Fruit fly (Drosophila melanogaster) whole organism, embryonic: ENCODE measurements around the gene CG5644.

Experiments used
- Bdp1 ChIP-seq: fragments of 200-800 bp; sonication (Bioruptor generic); optimal IDR thresholded peaks from 3 replicates; lab custom pipeline; 2016; ENCODE audit warnings: missing biosample characterization, missing genetic modification characterization
- Bgb ChIP-seq: fragments of 200-800 bp; sonication (Bioruptor generic); IDR thresholded peaks from 2 replicates; pipeline ENCODE4 v1.3.6; 2022; ENCODE audit warnings: missing biosample characterization, missing genetic modification characterization; ENCODE audit not compliant: partially characterized antibody
- Blimp-1 ChIP-seq: fragments of 200-800 bp; sonication (Bioruptor generic); optimal IDR thresholded peaks from 3 replicates; lab custom pipeline; 2018; ENCODE audit warnings: missing biosample characterization, missing genetic modification characterization, mild to moderate bottlenecking, moderate library complexity, missing genetic modification reagents
- CG10274 ChIP-seq: fragments of 200-800 bp; sonication (Bioruptor generic); optimal IDR thresholded peaks from 3 replicates; lab custom pipeline; 2017; ENCODE audit warnings: missing biosample characterization, mild to moderate bottlenecking, missing genetic modification characterization
- CG10321 ChIP-seq: fragments of 200-800 bp; sonication (Bioruptor generic); IDR thresholded peaks from 2 replicates; pipeline ENCODE4 v1.3.6; 2022; ENCODE audit warnings: missing biosample characterization, missing genetic modification characterization
- CG12104 ChIP-seq: fragments of 200-800 bp; sonication (Bioruptor generic); optimal IDR thresholded peaks from 3 replicates; lab custom pipeline; 2016; ENCODE audit warnings: missing biosample characterization, missing genetic modification characterization
- CG12236 ChIP-seq: fragments of 200-800 bp; sonication (Bioruptor generic); optimal IDR thresholded peaks from 2 replicates; lab custom pipeline; 2016; ENCODE audit warnings: missing biosample characterization, missing genetic modification characterization
- CG12659 ChIP-seq: fragments of 200-800 bp; sonication (Bioruptor generic); optimal IDR thresholded peaks from 3 replicates; lab custom pipeline; 2017; ENCODE audit warnings: mild to moderate bottlenecking, missing biosample characterization, missing genetic modification reagents, missing genetic modification characterization
- CG12942 ChIP-seq: fragments of 200-800 bp; sonication (Bioruptor generic); optimal IDR thresholded peaks from 3 replicates; lab custom pipeline; 2016; ENCODE audit warnings: missing biosample characterization, missing genetic modification characterization
- CG13624 ChIP-seq: fragments of 200-800 bp; sonication (Bioruptor generic); optimal IDR thresholded peaks from 2 replicates; lab custom pipeline; 2016; ENCODE audit warnings: missing biosample characterization, missing genetic modification characterization
- CG13775 ChIP-seq: fragments of 200-800 bp; sonication (Bioruptor generic); optimal IDR thresholded peaks from 3 replicates; lab custom pipeline; 2017; ENCODE audit warnings: missing biosample characterization, mild to moderate bottlenecking, missing genetic modification characterization
- CG14710 ChIP-seq: fragments of 200-800 bp; sonication (Bioruptor generic); optimal IDR thresholded peaks from 3 replicates; lab custom pipeline; 2019; ENCODE audit warnings: missing biosample characterization, mild to moderate bottlenecking, missing genetic modification characterization, moderate library complexity
- CG15073 ChIP-seq: fragments of 200-800 bp; sonication (Bioruptor generic); optimal IDR thresholded peaks from 2 replicates; lab custom pipeline; 2016; ENCODE audit warnings: missing biosample characterization, missing genetic modification characterization
- CG17359 ChIP-seq: fragments of 200-800 bp; sonication (Bioruptor generic); optimal IDR thresholded peaks from 3 replicates; lab custom pipeline; 2018; ENCODE audit warnings: missing biosample characterization, mild to moderate bottlenecking, missing genetic modification characterization, moderate library complexity
- CG17361 ChIP-seq: fragments of 200-800 bp; sonication (Bioruptor generic); IDR thresholded peaks from 3 replicates; pipeline ENCODE4 v1.3.6; 2022; ENCODE audit warnings: missing biosample characterization, missing genetic modification characterization
- CG4360 ChIP-seq: fragments of 200-800 bp; sonication (Bioruptor generic); IDR thresholded peaks from 2 replicates; pipeline ENCODE4 v1.3.6; 2022; ENCODE audit warnings: missing biosample characterization, missing genetic modification characterization
- CG5953 ChIP-seq: fragments of 200-800 bp; sonication (Bioruptor generic); IDR thresholded peaks from 2 replicates; pipeline ENCODE4 v1.3.6; 2022; ENCODE audit warnings: missing biosample characterization, missing genetic modification characterization
- CG6254 ChIP-seq: fragments of 200-800 bp; sonication (Bioruptor generic); optimal IDR thresholded peaks from 3 replicates; lab custom pipeline; 2017; ENCODE audit warnings: mild to moderate bottlenecking, missing biosample characterization, missing genetic modification reagents, missing genetic modification characterization
- CG8359 ChIP-seq: fragments of 200-800 bp; sonication (Bioruptor generic); optimal IDR thresholded peaks from 2 replicates; lab custom pipeline; 2017; ENCODE audit warnings: missing biosample characterization, mild to moderate bottlenecking, missing genetic modification characterization, borderline replicate concordance
- D19B ChIP-seq: fragments of 200-800 bp; sonication (Bioruptor generic); optimal IDR thresholded peaks from 2 replicates; lab custom pipeline; 2017; ENCODE audit warnings: missing biosample characterization, mild to moderate bottlenecking, missing genetic modification characterization
- HLH3B ChIP-seq: fragments of 200-800 bp; sonication (Bioruptor generic); IDR thresholded peaks from 2 replicates; pipeline ENCODE4 v1.3.6; 2022; ENCODE audit warnings: missing biosample characterization, missing genetic modification characterization
- HLH54F ChIP-seq: fragments of 200-800 bp; sonication (Bioruptor generic); optimal IDR thresholded peaks from 3 replicates; lab custom pipeline; 2016; ENCODE audit warnings: missing biosample characterization, missing genetic modification characterization
- HmgD ChIP-seq: fragments of 200-800 bp; sonication (Bioruptor generic); optimal IDR thresholded peaks from 3 replicates; lab custom pipeline; 2016; ENCODE audit warnings: missing biosample characterization, missing genetic modification characterization
- Lhr ChIP-seq: fragments of 200-800 bp; sonication (Bioruptor generic); optimal IDR thresholded peaks from 3 replicates; lab custom pipeline; 2017; ENCODE audit warnings: mild to moderate bottlenecking, missing biosample characterization, missing genetic modification reagents, missing genetic modification characterization
- Mad ChIP-seq: fragments of 200-800 bp; sonication (Bioruptor generic); optimal IDR thresholded peaks from 2 replicates; lab custom pipeline; 2016; ENCODE audit warnings: missing biosample characterization, missing genetic modification characterization
- NK7.1 ChIP-seq: fragments of 200-800 bp; sonication (Bioruptor generic); optimal IDR thresholded peaks from 3 replicates; lab custom pipeline; 2016; ENCODE audit warnings: missing biosample characterization, missing genetic modification characterization
- Sox102F ChIP-seq: fragments of 200-800 bp; sonication (Bioruptor generic); optimal IDR thresholded peaks from 2 replicates; lab custom pipeline; 2018; ENCODE audit warnings: missing biosample characterization, mild to moderate bottlenecking, missing genetic modification characterization, moderate library complexity
- Ssrp ChIP-seq: fragments of 200-800 bp; sonication (Bioruptor generic); optimal IDR thresholded peaks from 2 replicates; lab custom pipeline; 2018; ENCODE audit warnings: missing biosample characterization, mild to moderate bottlenecking, missing genetic modification characterization, moderate library complexity
- YL-1 ChIP-seq: fragments of 200-800 bp; sonication (Bioruptor generic); optimal IDR thresholded peaks from 3 replicates; lab custom pipeline; 2017; ENCODE audit warnings: missing biosample characterization, mild to moderate bottlenecking, missing genetic modification characterization
- ase ChIP-seq: fragments of 200-800 bp; sonication (Bioruptor generic); IDR thresholded peaks from 3 replicates; pipeline ENCODE4 v1.3.6; 2022; ENCODE audit warnings: missing biosample characterization, missing genetic modification characterization
- bsh ChIP-seq, 2 experiments: fragments of 200-800 bp; sonication (Bioruptor generic); optimal IDR thresholded peaks; 2 replicates each; lab custom pipeline; 2017 to 2018; ENCODE audit warnings: mild to moderate bottlenecking in 2 of 2, missing biosample characterization in 2 of 2, missing genetic modification characterization in 2 of 2, moderate library complexity in 1 of 2
- crp ChIP-seq, 2 experiments: fragments of 200-800 bp; sonication (Bioruptor generic); optimal IDR thresholded peaks; 2 replicates in 1 of 2; 3 replicates in 1 of 2; lab custom pipeline; 2017; ENCODE audit warnings: missing biosample characterization in 2 of 2, missing genetic modification characterization in 2 of 2, mild to moderate bottlenecking in 1 of 2, moderate library complexity in 1 of 2
- da ChIP-seq: fragments of 200-800 bp; sonication (Bioruptor generic); optimal IDR thresholded peaks from 2 replicates; lab custom pipeline; 2016; ENCODE audit warnings: missing biosample characterization, missing genetic modification characterization
- dmrt11E ChIP-seq: fragments of 200-800 bp; sonication (Bioruptor generic); optimal IDR thresholded peaks from 3 replicates; lab custom pipeline; 2018; ENCODE audit warnings: missing biosample characterization, mild to moderate bottlenecking, missing genetic modification characterization, moderate library complexity
- fd64A ChIP-seq: fragments of 200-800 bp; sonication (Bioruptor generic); optimal IDR thresholded peaks from 3 replicates; lab custom pipeline; 2018; ENCODE audit warnings: missing biosample characterization, mild to moderate bottlenecking, missing genetic modification characterization
- grn ChIP-seq: fragments of 200-800 bp; sonication (Bioruptor generic); optimal IDR thresholded peaks from 3 replicates; lab custom pipeline; 2017; ENCODE audit warnings: missing biosample characterization, missing genetic modification characterization
- gt ChIP-seq: fragments of 200-800 bp; sonication (Bioruptor generic); IDR thresholded peaks from 2 replicates; pipeline ENCODE4 v1.3.6; 2022; ENCODE audit warnings: missing biosample characterization, missing genetic modification characterization
- hth ChIP-seq: fragments of >200 bp; optimal IDR thresholded peaks from 2 replicates; lab custom pipeline; 2017; ENCODE audit warnings: inconsistent platforms
- ind ChIP-seq: fragments of 200-800 bp; sonication (Bioruptor generic); optimal IDR thresholded peaks from 3 replicates; lab custom pipeline; 2016; ENCODE audit warnings: missing biosample characterization, missing genetic modification characterization
- jumu ChIP-seq: fragments of 200-800 bp; sonication (Bioruptor generic); optimal IDR thresholded peaks from 3 replicates; lab custom pipeline; 2016; ENCODE audit warnings: missing biosample characterization, missing genetic modification characterization
- kah ChIP-seq: fragments of 200-800 bp; sonication (Bioruptor generic); optimal IDR thresholded peaks from 2 replicates; lab custom pipeline; 2018; ENCODE audit warnings: missing biosample characterization, mild to moderate bottlenecking, missing genetic modification characterization
- lmd ChIP-seq: fragments of 200-800 bp; sonication (Bioruptor generic); IDR thresholded peaks from 2 replicates; pipeline ENCODE4 v1.3.6; 2022; ENCODE audit warnings: missing biosample characterization, missing genetic modification characterization
- odd ChIP-seq: fragments of 200-800 bp; sonication (Bioruptor generic); optimal IDR thresholded peaks from 2 replicates; lab custom pipeline; 2017; ENCODE audit warnings: missing biosample characterization, mild to moderate bottlenecking, missing genetic modification characterization
- pfk ChIP-seq: fragments of 200-800 bp; sonication (Bioruptor generic); optimal IDR thresholded peaks from 2 replicates; lab custom pipeline; 2018; ENCODE audit warnings: missing biosample characterization, mild to moderate bottlenecking, missing genetic modification characterization, moderate library complexity
- row ChIP-seq: fragments of 200-800 bp; sonication (Bioruptor generic); IDR thresholded peaks from 3 replicates; pipeline ENCODE4 v1.3.6; 2022; ENCODE audit warnings: missing biosample characterization, missing genetic modification characterization
- sisA ChIP-seq: fragments of 200-800 bp; sonication (Bioruptor generic); IDR thresholded peaks from 2 replicates; pipeline ENCODE4 v1.3.6; 2022; ENCODE audit warnings: missing biosample characterization, missing genetic modification characterization
- slbo ChIP-seq: fragments of 200-800 bp; sonication (Bioruptor generic); IDR thresholded peaks from 2 replicates; pipeline ENCODE4 v1.3.6; 2022; ENCODE audit warnings: missing biosample characterization, missing genetic modification characterization
- slp2 ChIP-seq: fragments of 200-800 bp; sonication (Bioruptor generic); optimal IDR thresholded peaks from 2 replicates; lab custom pipeline; 2016; ENCODE audit warnings: missing biosample characterization, missing genetic modification characterization
- sna ChIP-seq: fragments of 200-800 bp; sonication (Bioruptor generic); IDR thresholded peaks from 2 replicates; pipeline ENCODE4 v1.3.6; 2022; ENCODE audit warnings: missing biosample characterization, missing genetic modification characterization; ENCODE audit not compliant: partially characterized antibody
- tll ChIP-seq, 2 experiments: fragments of 200-800 bp in 1 of 2; fragments of >200 bp in 1 of 2; sonication (Bioruptor generic) in 1 of 2; optimal IDR thresholded peaks; 2 replicates each; lab custom pipeline; 2017 to 2019; ENCODE audit warnings: missing biosample characterization in 2 of 2, missing genetic modification characterization in 2 of 2, mild to moderate bottlenecking in 1 of 2, moderate library complexity in 1 of 2
- zfh2 ChIP-seq: fragments of 200-800 bp; sonication (Bioruptor generic); optimal IDR thresholded peaks from 2 replicates; lab custom pipeline; 2016; ENCODE audit warnings: missing biosample characterization, missing genetic modification characterization

Gene CG5644

DNA sequence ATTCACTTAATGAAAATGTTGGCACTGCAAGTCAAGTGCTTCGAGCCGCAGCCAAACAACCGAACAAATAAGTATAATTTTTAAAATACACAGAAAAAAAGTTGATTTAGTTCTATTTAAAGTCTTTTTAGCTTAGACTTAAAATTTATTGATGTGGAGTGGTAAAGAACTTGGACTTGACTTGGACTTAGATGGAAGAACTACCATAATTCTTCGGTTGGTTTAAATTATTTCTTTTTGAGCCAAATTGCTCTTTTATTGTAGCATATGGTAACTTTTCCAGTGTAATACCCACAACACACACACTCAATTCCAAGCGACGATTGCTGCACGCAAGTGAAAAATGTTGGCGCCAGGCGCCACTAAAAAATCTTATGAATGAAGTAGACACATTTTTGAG, 48.4 kb upstream of the CG5644 start (continued):
- TF ChIP-seq Ssrp (tag; lab: Kevin White, UChicago) (peak; percentile 63), HLH3B (GFP tag; lab: Robert Waterston, UW) (peak; percentile 59; the same call in 1 of the 2 replicates), CG12104 (GFP tag; lab: Kevin White, UChicago) (no peak), Bgb (GFP tag; lab: Robert Waterston, UW) (no peak), slp2 (GFP tag; lab: Kevin White, UChicago) (peak; percentile 19), CG8359 (GFP tag; lab: Kevin White, UChicago) (no peak), kah (no peak), CG13775 (GFP tag; lab: Kevin White, UChicago) (peak; percentile 35), jumu (no peak), CG10274 (GFP tag; lab: Kevin White, UChicago) (no peak), row (peak; percentile 58), sna (GFP tag; lab: Robert Waterston, UW) (no peak), CG17361 (GFP tag; lab: Robert Waterston, UW) (0 out of 3 replicates have a peak, but pooled peaks have one; percentile 25), D19B (GFP tag; lab: Kevin White, UChicago) (no peak), HmgD (GFP tag; lab: Kevin White, UChicago) (no peak), grn (GFP tag; lab: Kevin White, UChicago) (no peak), tll (GFP tag; optimal IDR thresholded peaks at IDR 0.05; lab: Kevin White, UChicago) (no peak), Blimp-1 (GFP tag; lab: Kevin White, UChicago) (peak; percentile 5), sisA (GFP tag; lab: Robert Waterston, UW) (peak; percentile 41; the same call in 1 of the 2 replicates), gt (GFP tag; lab: Robert Waterston, UW) (no peak), bsh (GFP tag; optimal IDR thresholded peaks at IDR 0.05; lab: Kevin White, UChicago) (peak in 1 of 2 experiments; percentile 79), hth (lab: Kevin White, UChicago) (no peak), crp (GFP tag; optimal IDR thresholded peaks at IDR 0.05; lab: Kevin White, UChicago) (no peak), CG17359 (tag; lab: Kevin White, UChicago) (peak; percentile 20), CG10321 (GFP tag; lab: Robert Waterston, UW) (no peak), CG14710 (tag; lab: Kevin White, UChicago) (peak; percentile 58), fd64A (GFP tag; lab: Kevin White, UChicago) (no peak), lmd (GFP tag; lab: Robert Waterston, UW) (no peak), CG12236 (GFP tag; lab: Kevin White, UChicago) (no peak), CG12659 (GFP tag; lab: Kevin White, UChicago) (no peak), CG5953 (GFP tag; lab: Robert Waterston, UW) (0 out of 2 replicates have a peak, but pooled peaks have one; percentile 6), pfk (GFP tag; lab: Kevin White, UChicago) (no peak), ind (no peak), Bdp1 (GFP tag; lab: Kevin White, UChicago) (peak; percentile 2), CG6254 (GFP tag; lab: Kevin White, UChicago) (no peak), Mad (GFP tag; lab: Kevin White, UChicago) (no peak), zfh2 (GFP tag; lab: Kevin White, UChicago) (no peak), ase (0 out of 3 replicates have a peak, but pooled peaks have one; percentile 28), Lhr (peak; percentile 21), Sox102F (GFP tag; lab: Kevin White, UChicago) (peak; percentile 62), NK7.1 (GFP tag; lab: Kevin White, UChicago) (peak; percentile 12), da (GFP tag; lab: Kevin White, UChicago) (no peak), YL-1 (GFP tag; lab: Kevin White, UChicago) (no peak), CG4360 (GFP tag; lab: Robert Waterston, UW) (no peak), CG12942 (GFP tag; lab: Kevin White, UChicago) (no peak), CG13624 (GFP tag; lab: Kevin White, UChicago) (no peak), HLH54F (GFP tag; lab: Kevin White, UChicago) (no peak), dmrt11E (tag; lab: Kevin White, UChicago) (peak; percentile 85), odd (GFP tag; lab: Kevin White, UChicago) (no peak), slbo (GFP tag; lab: Robert Waterston, UW) (no peak), CG15073 (GFP tag; lab: Kevin White, UChicago) (no peak)
